Fruit fly (Drosophila melanogaster): ENCODE measurements around the gene DIP-epsilon.
A peak's percentile ranks its signal among the peaks of the same experiment; 100 is the strongest.

DIP-epsilon gene

DNA sequence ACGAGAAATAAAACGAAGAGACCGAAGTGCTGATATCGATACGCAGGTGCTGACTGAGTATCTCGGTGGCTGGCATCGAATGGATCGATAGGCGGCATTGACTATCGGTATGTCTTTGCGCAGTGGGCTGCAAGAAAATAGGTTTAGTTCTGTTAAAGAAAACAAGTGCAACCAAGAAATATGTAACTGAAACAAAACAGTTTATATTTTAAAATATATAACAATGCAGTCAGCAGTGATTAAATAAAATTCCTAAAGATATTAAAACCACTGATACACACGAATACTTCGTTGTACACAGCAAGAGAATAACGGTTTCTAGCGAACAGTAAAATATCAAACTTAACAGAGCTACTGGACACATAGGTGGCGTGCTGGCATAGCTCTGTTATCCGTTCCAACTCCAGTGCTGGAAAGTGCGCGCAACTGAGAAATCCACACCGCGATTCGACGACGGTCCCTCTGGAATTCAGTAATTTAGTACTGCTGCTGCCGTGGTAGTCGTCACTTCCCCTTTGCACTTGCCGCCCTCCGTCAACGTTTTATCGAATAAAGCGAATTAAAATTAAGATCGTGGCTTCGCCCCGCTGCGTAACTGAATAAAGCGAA is 72.7 kb downstream of the DIP-epsilon start, which contains the start of the genes Pez and Cpr (continued):
- TF ChIP-seq CG13775 (GFP tag; optimal IDR thresholded peaks at IDR 0.05): no peak
- no peak for TF ChIP-seq Lim3 (GFP tag; IDR thresholded peaks at IDR 0.05)
- TF ChIP-seq fd102C (GFP tag; optimal IDR thresholded peaks at IDR 0.05): no peak
- 0 out of 2 replicates have a peak, but pooled peaks have one; percentile 49 for TF ChIP-seq CG11247 (GFP tag; IDR thresholded peaks at IDR 0.05)
- TF ChIP-seq CG13894 (tag; optimal IDR thresholded peaks at IDR 0.05): no peak
- TF ChIP-seq slou (GFP tag; optimal IDR thresholded peaks at IDR 0.05): no peak
- TF ChIP-seq CG1603 (tag; optimal IDR thresholded peaks at IDR 0.05): no peak
- TF ChIP-seq crol (GFP tag; IDR thresholded peaks at IDR 0.05): peak; percentile 76
- TF ChIP-seq CG32532 (GFP tag; IDR thresholded peaks at IDR 0.05): peak; percentile 53
- no peak for TF ChIP-seq CG7839 (tag; optimal IDR thresholded peaks at IDR 0.05)
- TF ChIP-seq hbn (GFP tag; IDR thresholded peaks at IDR 0.05; ENCODE audit: partially characterized antibody): peak; percentile 76
- peak; percentile 44 for TF ChIP-seq zen (tag; optimal IDR thresholded peaks at IDR 0.05)
- no peak for TF ChIP-seq nom (GFP tag; optimal IDR thresholded peaks at IDR 0.05)
- TF ChIP-seq HmgD (GFP tag; optimal IDR thresholded peaks at IDR 0.05): no peak
- TF ChIP-seq insv (GFP tag; optimal IDR thresholded peaks at IDR 0.05): peak in 1 of 2 experiments; percentile 44
- peak; percentile 80 for TF ChIP-seq nerfin-2 (GFP tag; IDR thresholded peaks at IDR 0.05; ENCODE audit: partially characterized antibody)
- no peak for TF ChIP-seq CG18011 (GFP tag; optimal IDR thresholded peaks at IDR 0.05)
- no peak for TF ChIP-seq CG7556 (GFP tag; optimal IDR thresholded peaks at IDR 0.05)
- peak; percentile 96 for TF ChIP-seq CTCF (GFP tag; optimal IDR thresholded peaks at IDR 0.05)
- peak; percentile 37 for TF ChIP-seq CG17829 (tag; optimal IDR thresholded peaks at IDR 0.05)
- no peak for TF ChIP-seq sc (optimal IDR thresholded peaks at IDR 0.05)
- TF ChIP-seq sc (GFP tag; optimal IDR thresholded peaks at IDR 0.05): peak; percentile 5
- peak; percentile 30 for TF ChIP-seq CG3995 (GFP tag; optimal IDR thresholded peaks at IDR 0.05)
- peak; percentile 37 for TF ChIP-seq ind (GFP tag; optimal IDR thresholded peaks at IDR 0.05)
- TF ChIP-seq CG9437 (GFP tag; optimal IDR thresholded peaks at IDR 0.05): no peak
- TF ChIP-seq Meics (GFP tag; optimal IDR thresholded peaks at IDR 0.05): peak; percentile 59
- TF ChIP-seq CG4820 (GFP tag; optimal IDR thresholded peaks at IDR 0.05): peak; percentile 16
- no peak for TF ChIP-seq crp (GFP tag; optimal IDR thresholded peaks at IDR 0.05)
- TF ChIP-seq dimm (GFP tag; IDR thresholded peaks at IDR 0.05): no peak
- no peak for TF ChIP-seq CG3407 (GFP tag; optimal IDR thresholded peaks at IDR 0.05)
- TF ChIP-seq lbe (GFP tag; optimal IDR thresholded peaks at IDR 0.05): no peak
- TF ChIP-seq CG8388 (GFP tag; optimal IDR thresholded peaks at IDR 0.05): no peak
- TF ChIP-seq repo (GFP tag; optimal IDR thresholded peaks at IDR 0.05): peak; percentile 45
- TF ChIP-seq CG12391 (tag; optimal IDR thresholded peaks at IDR 0.05): peak; percentile 39
- TF ChIP-seq Med (GFP tag): peak; percentile 97
- TF ChIP-seq unpg (GFP tag; optimal IDR thresholded peaks at IDR 0.05): peak; percentile 33
- no peak for TF ChIP-seq D (optimal IDR thresholded peaks at IDR 0.05)
- TF ChIP-seq D (GFP tag; optimal IDR thresholded peaks at IDR 0.05): no peak
- TF ChIP-seq CG12942 (GFP tag; optimal IDR thresholded peaks at IDR 0.05): no peak
- peak; percentile 35; the same call in 1 of the 2 replicates for TF ChIP-seq MBD-R2 (GFP tag; IDR thresholded peaks at IDR 0.05)
- peak; percentile 21 for TF ChIP-seq Fer1 (GFP tag; optimal IDR thresholded peaks at IDR 0.05)
- peak; percentile 15 for TF ChIP-seq fu2 (GFP tag; optimal IDR thresholded peaks at IDR 0.05)
- TF ChIP-seq slbo (GFP tag; IDR thresholded peaks at IDR 0.05): peak; percentile 69
- no peak for TF ChIP-seq CG17912 (GFP tag; optimal IDR thresholded peaks at IDR 0.05)
- TF ChIP-seq Trl (optimal IDR thresholded peaks at IDR 0.05): no peak
- TF ChIP-seq Trl (GFP tag; optimal IDR thresholded peaks at IDR 0.05): peak; percentile 26
- peak; percentile 42 for TF ChIP-seq hkb (optimal IDR thresholded peaks at IDR 0.05)
- TF ChIP-seq hkb (GFP tag; IDR thresholded peaks at IDR 0.05): peak; percentile 20
- peak; percentile 55 for TF ChIP-seq vvl (GFP tag; IDR thresholded peaks at IDR 0.05)
- TF ChIP-seq Ptx1 (GFP tag; IDR thresholded peaks at IDR 0.05): peak; percentile 38; the same call in 1 of the 2 replicates
- no peak for TF ChIP-seq ssp (GFP tag; IDR thresholded peaks at IDR 0.05)
- peak; percentile 72; the same call in 2 of the 3 replicates for TF ChIP-seq ken (GFP tag; IDR thresholded peaks at IDR 0.05)
